Fruit fly (Drosophila melanogaster): ENCODE measurements around the gene Meltrin.

Gene Meltrin

dm6 chr3R:14744339-14745129 is 47.4 kb upstream of the Meltrin start (continued):
- peak; percentile 57 for TF ChIP-seq Blimp-1 (GFP tag; optimal IDR thresholded peaks at IDR 0.05)
- TF ChIP-seq CG12299 (tag; optimal IDR thresholded peaks at IDR 0.05) = no peak
- peak; percentile 27 for TF ChIP-seq Meics (GFP tag; optimal IDR thresholded peaks at IDR 0.05)
- no peak for TF ChIP-seq lmd (GFP tag; IDR thresholded peaks at IDR 0.05)
- TF ChIP-seq gsb (GFP tag; IDR thresholded peaks at IDR 0.05) = no peak

DNA sequence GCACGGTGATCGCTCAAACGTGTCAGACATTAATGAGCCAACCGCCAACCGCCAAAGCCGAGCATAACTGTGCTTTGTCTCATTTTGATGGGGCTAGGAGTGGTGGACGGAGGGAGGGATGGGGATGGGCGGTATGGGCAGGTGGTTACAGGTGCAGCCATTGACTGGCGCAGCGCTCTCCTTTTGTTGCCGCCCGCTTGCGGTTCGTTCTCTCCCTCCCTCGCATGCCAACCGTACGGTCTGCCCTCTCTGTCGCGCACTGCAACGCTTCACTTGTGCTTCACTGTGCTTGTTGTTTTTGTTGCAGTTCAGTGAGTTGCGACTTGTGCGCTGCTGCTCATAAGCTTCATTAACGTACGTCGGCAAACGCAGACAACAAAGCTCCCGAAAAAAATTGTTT is 46.3 kb upstream of the Meltrin start:
- peak; percentile 33; the same call in 1 of the 2 replicates for TF ChIP-seq bbx (GFP tag; IDR thresholded peaks at IDR 0.05; ENCODE audit: partially characterized antibody)
- TF ChIP-seq tgo (GFP tag; IDR thresholded peaks at IDR 0.05) = no peak
- TF ChIP-seq CG5953 (GFP tag; IDR thresholded peaks at IDR 0.05) = no peak
- TF ChIP-seq grau (tag; optimal IDR thresholded peaks at IDR 0.05) = peak; percentile 11
- TF ChIP-seq CG4360 (GFP tag; IDR thresholded peaks at IDR 0.05) = peak; percentile 56
- no peak for TF ChIP-seq CHES-1-like (GFP tag; optimal IDR thresholded peaks at IDR 0.05)
- TF ChIP-seq crol (GFP tag; IDR thresholded peaks at IDR 0.05) = peak; percentile 63; the same call in 1 of the 2 replicates
- peak; percentile 47 for TF ChIP-seq kni (GFP tag; optimal IDR thresholded peaks at IDR 0.05)
- no peak for TF ChIP-seq CG10274 (GFP tag; optimal IDR thresholded peaks at IDR 0.05)
- TF ChIP-seq lbe (GFP tag; optimal IDR thresholded peaks at IDR 0.05) = no peak
- 0 out of 3 replicates have a peak, but pooled peaks have one; percentile 45 for TF ChIP-seq z (GFP tag; IDR thresholded peaks at IDR 0.05)
- TF ChIP-seq HLHmδ (GFP tag; optimal IDR thresholded peaks at IDR 0.05) = peak; percentile 40
- TF ChIP-seq CG1603 (tag; optimal IDR thresholded peaks at IDR 0.05) = no peak
- TF ChIP-seq mirr (GFP tag; optimal IDR thresholded peaks at IDR 0.05) = no peak
- no peak for TF ChIP-seq Hey (tag; optimal IDR thresholded peaks at IDR 0.05)
- TF ChIP-seq sna (GFP tag; IDR thresholded peaks at IDR 0.05; ENCODE audit: partially characterized antibody) = 0 out of 2 replicates have a peak, but pooled peaks have one; percentile 16
- no peak for TF ChIP-seq insv (GFP tag; optimal IDR thresholded peaks at IDR 0.05)
- 0 out of 2 replicates have a peak, but pooled peaks have one; percentile 12 for TF ChIP-seq Bgb (GFP tag; IDR thresholded peaks at IDR 0.05; ENCODE audit: partially characterized antibody)
- peak; percentile 49 for TF ChIP-seq Deaf1 (tag; optimal IDR thresholded peaks at IDR 0.05)
- 0 out of 2 replicates have a peak, but pooled peaks have one; percentile 17 for TF ChIP-seq CG14441 (GFP tag; IDR thresholded peaks at IDR 0.05)
- peak; percentile 71; the same call in 1 of the 4 replicates for TF ChIP-seq chinmo (GFP tag; IDR thresholded peaks at IDR 0.05; ENCODE audit: partially characterized antibody)
- 0 out of 3 replicates have a peak, but pooled peaks have one; percentile 26 for TF ChIP-seq ci (GFP tag; IDR thresholded peaks at IDR 0.05)
- TF ChIP-seq CG6791 (GFP tag; IDR thresholded peaks at IDR 0.05; ENCODE audit: partially characterized antibody) = 0 out of 3 replicates have a peak, but pooled peaks have one; percentile 25
- TF ChIP-seq sob (GFP tag; IDR thresholded peaks at IDR 0.05) = 0 out of 2 replicates have a peak, but pooled peaks have one; percentile 11

DNA sequence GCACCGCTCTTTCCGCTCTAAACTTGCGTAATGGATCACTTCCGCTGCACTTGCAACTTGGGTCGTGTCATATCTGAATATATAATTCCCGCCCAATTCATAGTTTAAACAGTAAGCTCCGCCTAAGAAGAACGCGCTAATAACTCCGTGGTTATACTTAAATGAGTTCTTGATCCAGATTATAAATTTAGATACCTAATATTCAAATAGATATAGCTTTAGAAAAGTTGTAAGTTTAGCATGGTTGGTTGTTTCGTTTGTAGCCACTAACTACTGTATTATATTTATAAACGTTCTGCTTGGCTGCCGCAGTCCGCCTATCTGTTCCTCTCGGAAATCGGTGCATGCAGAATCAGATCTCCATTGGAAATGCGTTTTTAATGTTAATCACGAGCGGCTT is 45.8 kb upstream of the Meltrin start:
- TF ChIP-seq CG11085 (GFP tag; IDR thresholded peaks at IDR 0.05) (no peak), CG8765 (GFP tag; IDR thresholded peaks at IDR 0.05) (peak; percentile 30; the same call in 1 of the 2 replicates), CG15073 (GFP tag; optimal IDR thresholded peaks at IDR 0.05) (no peak), otp (GFP tag; IDR thresholded peaks at IDR 0.05) (peak; percentile 50; the same call in 1 of the 3 replicates), CG12942 (GFP tag; optimal IDR thresholded peaks at IDR 0.05) (no peak), shn (GFP tag; optimal IDR thresholded peaks at IDR 0.05) (no peak), wdn (GFP tag; IDR thresholded peaks at IDR 0.05) (no peak), Doc3 (GFP tag; IDR thresholded peaks at IDR 0.05; ENCODE audit: partially characterized antibody) (no peak), CG8388 (GFP tag; optimal IDR thresholded peaks at IDR 0.05) (peak; percentile 63), btn (GFP tag; optimal IDR thresholded peaks at IDR 0.05) (no peak), Adf1 (GFP tag; IDR thresholded peaks at IDR 0.05) (no peak), sqz (GFP tag; optimal IDR thresholded peaks at IDR 0.05) (no peak), CG31224 (GFP tag; IDR thresholded peaks at IDR 0.05) (peak; percentile 26; the same call in 1 of the 2 replicates), C15 (GFP tag; IDR thresholded peaks at IDR 0.05) (no peak), nmo (GFP tag; optimal IDR thresholded peaks at IDR 0.05) (peak; percentile 67), ATbp (GFP tag; optimal IDR thresholded peaks at IDR 0.05) (peak; percentile 60), CG1602 (GFP tag; optimal IDR thresholded peaks at IDR 0.05) (peak; percentile 29), ato (GFP tag; IDR thresholded peaks at IDR 0.05; ENCODE audit: partially characterized antibody) (no peak)

All from whole organism, embryonic.